Fruit fly (Drosophila melanogaster): ENCODE data around the gene IPIP.
A peak's percentile ranks its signal among the peaks of the same experiment; 100 is the strongest.

IPIP gene

dm6 chr2L:6065823-6066222 is 18.0 kb downstream of the IPIP start, which contains the start of the genes Fbw5 and CG9147 (continued):
- peak; percentile 95 for TF ChIP-seq E2f2 (GFP tag; IDR thresholded peaks at IDR 0.05)
- peak; percentile 95 for TF ChIP-seq Doc2 (GFP tag; IDR thresholded peaks at IDR 0.05)
- TF ChIP-seq Six4 (GFP tag; optimal IDR thresholded peaks at IDR 0.05): peak; percentile 99
- TF ChIP-seq caup (GFP tag; optimal IDR thresholded peaks at IDR 0.05; ENCODE audit: severe bottlenecking): peak; percentile 99
- TF ChIP-seq CG4854 (GFP tag; optimal IDR thresholded peaks at IDR 0.05): peak; percentile 100
- TF ChIP-seq Spps (tag; optimal IDR thresholded peaks at IDR 0.05): peak; percentile 98
- peak; percentile 98 for TF ChIP-seq CG4282 (GFP tag; optimal IDR thresholded peaks at IDR 0.05)
- peak; percentile 100 for TF ChIP-seq sisA (GFP tag; IDR thresholded peaks at IDR 0.05)
- peak; percentile 99 for TF ChIP-seq danr (GFP tag; IDR thresholded peaks at IDR 0.05)
- TF ChIP-seq dm (GFP tag; optimal IDR thresholded peaks at IDR 0.05): peak; percentile 99
- TF ChIP-seq tin (GFP tag; optimal IDR thresholded peaks at IDR 0.05): peak; percentile 99
- TF ChIP-seq ftz-f1 (GFP tag; optimal IDR thresholded peaks at IDR 0.05): peak; percentile 96
- TF ChIP-seq B-H2 (GFP tag; optimal IDR thresholded peaks at IDR 0.05): peak; percentile 95
- TF ChIP-seq seq (GFP tag; IDR thresholded peaks at IDR 0.05): peak; percentile 100
- TF ChIP-seq ci (GFP tag; IDR thresholded peaks at IDR 0.05): peak; percentile 100
- peak; percentile 99 for TF ChIP-seq fd102C (GFP tag; optimal IDR thresholded peaks at IDR 0.05)
- peak; percentile 99 for TF ChIP-seq fu2 (GFP tag; optimal IDR thresholded peaks at IDR 0.05)
- no peak for TF ChIP-seq nau (GFP tag; optimal IDR thresholded peaks at IDR 0.05)
- peak; percentile 70 for TF ChIP-seq insv (GFP tag; optimal IDR thresholded peaks at IDR 0.05)
- TF ChIP-seq CG10959 (GFP tag; IDR thresholded peaks at IDR 0.05): peak; percentile 100
- peak; percentile 100 for TF ChIP-seq gcm (GFP tag; optimal IDR thresholded peaks at IDR 0.05)
- peak; percentile 99 for TF ChIP-seq sd (tag; optimal IDR thresholded peaks at IDR 0.05)
- peak; percentile 100 for TF ChIP-seq Hmr (GFP tag; optimal IDR thresholded peaks at IDR 0.05)
- TF ChIP-seq otp (GFP tag; IDR thresholded peaks at IDR 0.05): peak; percentile 100
- TF ChIP-seq chn (GFP tag; optimal IDR thresholded peaks at IDR 0.05): peak; percentile 100
- peak in 1 of 3 experiments; percentile 100 for TF ChIP-seq lola (GFP tag; optimal IDR thresholded peaks at IDR 0.05)
- TF ChIP-seq br (optimal IDR thresholded peaks at IDR 0.05): no peak
- TF ChIP-seq nom (GFP tag; optimal IDR thresholded peaks at IDR 0.05): peak; percentile 97
- peak; percentile 100 for TF ChIP-seq CG17328 (GFP tag; IDR thresholded peaks at IDR 0.05)
- peak; percentile 100 for TF ChIP-seq unpg (GFP tag; optimal IDR thresholded peaks at IDR 0.05)
- TF ChIP-seq BEAF-32 (GFP tag; optimal IDR thresholded peaks at IDR 0.05): peak; percentile 61
- peak; percentile 99 for TF ChIP-seq NFAT (GFP tag; IDR thresholded peaks at IDR 0.05)
- TF ChIP-seq CG32772 (GFP tag; IDR thresholded peaks at IDR 0.05): peak; percentile 99
- peak; percentile 99 for TF ChIP-seq Optix (GFP tag; IDR thresholded peaks at IDR 0.05)
- TF ChIP-seq CkIIα-i1 (GFP tag; IDR thresholded peaks at IDR 0.05): peak; percentile 96
- TF ChIP-seq TFAM (GFP tag; optimal IDR thresholded peaks at IDR 0.05): peak; percentile 93
- peak; percentile 96 for TF ChIP-seq CG7357 (GFP tag; IDR thresholded peaks at IDR 0.05)
- peak; percentile 100 for TF ChIP-seq lilli (GFP tag; optimal IDR thresholded peaks at IDR 0.05)
- TF ChIP-seq CG11247 (GFP tag; IDR thresholded peaks at IDR 0.05): peak; percentile 100
- TF ChIP-seq corto (GFP tag; optimal IDR thresholded peaks at IDR 0.05): peak; percentile 99
- TF ChIP-seq sqz (GFP tag; optimal IDR thresholded peaks at IDR 0.05): peak; percentile 97
- TF ChIP-seq gfzf (GFP tag; optimal IDR thresholded peaks at IDR 0.05): peak; percentile 45
- TF ChIP-seq Sox102F (GFP tag; optimal IDR thresholded peaks at IDR 0.05): peak; percentile 100
- peak; percentile 99 for TF ChIP-seq tup (GFP tag; optimal IDR thresholded peaks at IDR 0.05)
- peak; percentile 70 for TF ChIP-seq bbx (GFP tag; IDR thresholded peaks at IDR 0.05; ENCODE audit: partially characterized antibody)
- TF ChIP-seq Dip3 (GFP tag; optimal IDR thresholded peaks at IDR 0.05): peak; percentile 99
- TF ChIP-seq Sry-δ (GFP tag; optimal IDR thresholded peaks at IDR 0.05): peak; percentile 88
- peak; percentile 100 for TF ChIP-seq CrebB (tag; optimal IDR thresholded peaks at IDR 0.05)
- TF ChIP-seq CG10366 (GFP tag; IDR thresholded peaks at IDR 0.05): peak; percentile 100
- TF ChIP-seq CG14710 (tag; optimal IDR thresholded peaks at IDR 0.05): peak; percentile 98
- peak; percentile 95 for TF ChIP-seq dan (GFP tag; IDR thresholded peaks at IDR 0.05)
